Worm (Caenorhabditis elegans) whole organism, L1 larva: Measurements from ENCODE around the gene oma-1.

ENCODE experiments used
- dpl-1 ChIP-seq, 3 experiments: fragments of 150-350 bp in 2 of 3; sonication (generic microtip) in 1 of 3; optimal IDR thresholded peaks; 2 replicates each; lab custom pipeline; 2014 to 2017; ENCODE audit warnings: missing biosample characterization in 3 of 3, missing genetic modification characterization in 3 of 3, missing genetic modification reagents in 3 of 3
- isw-1 ChIP-seq: fragments of 200-800 bp; sonication (Bioruptor generic); IDR thresholded peaks from 2 replicates; pipeline ENCODE4 v1.3.6; 2022; ENCODE audit warnings: missing genetic modification characterization, missing compliant biosample characterization
- nhr-237 ChIP-seq: fragments of 150-350 bp; optimal IDR thresholded peaks from 2 replicates; lab custom pipeline; 2014; ENCODE audit warnings: missing biosample characterization, missing genetic modification characterization
- nhr-90 ChIP-seq: sonication (generic microtip); optimal IDR thresholded peaks from 2 replicates; lab custom pipeline; 2016; ENCODE audit warnings: mild to moderate bottlenecking, missing genetic modification characterization, missing compliant biosample characterization; ENCODE audit not compliant: poor library complexity
- unc-130 ChIP-seq: fragments of 150-350 bp; optimal IDR thresholded peaks from 2 replicates; lab custom pipeline; 2017; ENCODE audit warnings: missing biosample characterization, missing genetic modification characterization, inconsistent platforms

- TF ChIP-seq nhr-90 (tag; lab: Kevin White, UChicago), result no peak
- no peak for TF ChIP-seq isw-1 (GFP tag; lab: Robert Waterston, UW)
- TF ChIP-seq unc-130 (tag; lab: Kevin White, UChicago), result no peak
- TF ChIP-seq dpl-1 (GFP tag; optimal IDR thresholded peaks at IDR 0.05; lab: Kevin White, UChicago), result no peak
- no peak for TF ChIP-seq nhr-237
These were observed 35.4 kb downstream of the oma-1 start for ce11 chrIV:8924126-8924525.
